Fruit fly (Drosophila melanogaster) S2 (cell line): ENCODE results near the gene lectin-28C.

Experiments used
- CG8478 ChIP-seq: fragments of >200 bp; optimal IDR thresholded peaks from 2 replicates; lab custom pipeline; 2018
- CTCF ChIP-seq, 2 experiments: fragments of >200 bp; optimal IDR thresholded peaks; 2 replicates each; lab custom pipeline; 2018

Gene lectin-28C

dm6 chr2L:7828901-7829300 is 28.0 kb upstream of the lectin-28C start:
- TF ChIP-seq CTCF (optimal IDR thresholded peaks at IDR 0.05; lab: Kevin White, UChicago) (no peak), CG8478 (no peak)

- no peak for TF ChIP-seq CTCF (optimal IDR thresholded peaks at IDR 0.05; lab: Kevin White, UChicago)
- no peak for TF ChIP-seq CG8478
These were observed 23.6 kb upstream of the lectin-28C start for dm6 chr2L:7833238-7833637.

- TF ChIP-seq CG8478 (no peak), CTCF (optimal IDR thresholded peaks at IDR 0.05; lab: Kevin White, UChicago) (no peak)
These were observed 23.2 kb upstream of the lectin-28C start for dm6 chr2L:7833650-7834049.

- TF ChIP-seq CG8478 = no peak
- TF ChIP-seq CTCF (optimal IDR thresholded peaks at IDR 0.05; lab: Kevin White, UChicago) = no peak
These were observed 18.9 kb upstream of the lectin-28C start for dm6 chr2L:7838024-7838423.

dm6 chr2L:7840152-7840551 is 16.7 kb upstream of the lectin-28C start, which contains the start of gene CG14537:
CG14537 (plus strand) TSS chr2L:7840452.
- TF ChIP-seq CG8478 (no peak), CTCF (optimal IDR thresholded peaks at IDR 0.05; lab: Kevin White, UChicago) (no peak)

- no peak for TF ChIP-seq CG8478
- TF ChIP-seq CTCF (optimal IDR thresholded peaks at IDR 0.05; lab: Kevin White, UChicago) = no peak
These were observed 15.6 kb upstream of the lectin-28C start for dm6 chr2L:7841244-7841643.

- TF ChIP-seq CG8478 (no peak), CTCF (optimal IDR thresholded peaks at IDR 0.05; lab: Kevin White, UChicago) (no peak)
These were observed 7.4 kb upstream of the lectin-28C start for dm6 chr2L:7849472-7849871.

- TF ChIP-seq CTCF (optimal IDR thresholded peaks at IDR 0.05; lab: Kevin White, UChicago) (no peak), CG8478 (no peak)
These were observed 6.5 kb upstream of the lectin-28C start for dm6 chr2L:7850406-7850805.

dm6 chr2L:7851609-7852008 is 5.3 kb upstream of the lectin-28C start:
- no peak for TF ChIP-seq CTCF (optimal IDR thresholded peaks at IDR 0.05; lab: Kevin White, UChicago)

dm6 chr2L:7855108-7855507 is 1.8 kb upstream of the lectin-28C start, which contains the start of gene CG14535:
CG14535 (minus strand) TSS chr2L:7855475.
- TF ChIP-seq CTCF (optimal IDR thresholded peaks at IDR 0.05; lab: Kevin White, UChicago) (no peak), CG8478 (no peak)

dm6 chr2L:7860739-7861138 is 3.9 kb downstream of the lectin-28C start, which contains the start of gene TwdlE:
TwdlE (minus strand) TSS chr2L:7860839.
- no peak for TF ChIP-seq CG8478
- TF ChIP-seq CTCF (optimal IDR thresholded peaks at IDR 0.05; lab: Kevin White, UChicago) = no peak

- TF ChIP-seq CG8478 = no peak
- TF ChIP-seq CTCF (optimal IDR thresholded peaks at IDR 0.05; lab: Kevin White, UChicago) = no peak
These were observed 4.9 kb downstream of the lectin-28C start for dm6 chr2L:7861733-7862132.

- TF ChIP-seq CTCF (optimal IDR thresholded peaks at IDR 0.05; lab: Kevin White, UChicago) (no peak), CG8478 (no peak)
These were observed 11.7 kb downstream of the lectin-28C start for dm6 chr2L:7868608-7869007.

dm6 chr2L:7870212-7870611 is 13.3 kb downstream of the lectin-28C start:
- TF ChIP-seq CG8478 (no peak), CTCF (optimal IDR thresholded peaks at IDR 0.05; lab: Kevin White, UChicago) (no peak)

dm6 chr2L:7871332-7871731 is 14.5 kb downstream of the lectin-28C start, which contains the start of gene Proc:
Proc (minus strand) TSS chr2L:7871432.
- TF ChIP-seq CTCF (optimal IDR thresholded peaks at IDR 0.05; lab: Kevin White, UChicago) (no peak), CG8478 (no peak)

dm6 chr2L:7871821-7872524 is 15.1 kb downstream of the lectin-28C start:
- no peak for TF ChIP-seq CTCF (optimal IDR thresholded peaks at IDR 0.05; lab: Kevin White, UChicago)
- TF ChIP-seq CG8478 = no peak

- TF ChIP-seq CG8478 (no peak), CTCF (optimal IDR thresholded peaks at IDR 0.05; lab: Kevin White, UChicago) (no peak)
These were observed 15.8 kb downstream of the lectin-28C start for dm6 chr2L:7872680-7873079.
